Worm (Caenorhabditis elegans): ENCODE data around the gene ttr-8.
A peak's percentile ranks its signal among the peaks of the same experiment; 100 is the strongest.

ttr-8 gene

DNA sequence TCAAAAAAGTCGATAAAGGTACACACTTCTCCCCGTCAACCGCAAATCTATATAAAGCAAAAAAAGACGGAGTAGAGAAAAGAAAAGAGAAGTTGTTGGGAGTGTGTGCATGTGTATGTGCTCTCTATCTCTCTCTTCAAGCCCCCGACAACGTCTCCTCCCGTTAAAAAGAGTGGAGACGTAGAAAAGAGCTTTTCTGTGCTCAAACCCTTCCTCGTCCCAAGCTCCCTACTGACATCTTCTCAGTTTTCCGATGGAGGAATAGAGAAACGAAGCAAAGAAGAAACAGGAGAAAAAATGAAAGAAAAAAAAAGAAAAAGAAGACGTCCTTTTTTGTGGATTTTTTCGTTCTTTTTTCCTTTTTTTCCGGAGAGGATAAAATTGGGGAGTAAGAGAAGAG, 15.4 kb upstream of the ttr-8 start:
- no peak for TF ChIP-seq unc-62 (GFP tag; optimal IDR thresholded peaks at IDR 0.05)
- TF ChIP-seq nhr-77 (tag; optimal IDR thresholded peaks at IDR 0.05): no peak
- no peak for TF ChIP-seq egl-27 (tag; optimal IDR thresholded peaks at IDR 0.05)
- TF ChIP-seq nhr-6 (tag; optimal IDR thresholded peaks at IDR 0.05): no peak
- no peak for TF ChIP-seq lin-13 (GFP tag; optimal IDR thresholded peaks at IDR 0.05)
- no peak for TF ChIP-seq ztf-1 (GFP tag; conservative IDR thresholded peaks at IDR 0.05)
- TF ChIP-seq ztf-4 (tag; optimal IDR thresholded peaks at IDR 0.05): no peak
- TF ChIP-seq sma-9 (GFP tag; optimal IDR thresholded peaks at IDR 0.05): no peak
- TF ChIP-seq sma-9 (tag; optimal IDR thresholded peaks at IDR 0.05): no peak
- TF ChIP-seq mab-5 (tag; optimal IDR thresholded peaks at IDR 0.05): no peak
- TF ChIP-seq C34F6.9 (tag; optimal IDR thresholded peaks at IDR 0.05): peak; percentile 82
- TF ChIP-seq gmeb-1 (tag; optimal IDR thresholded peaks at IDR 0.05): no peak
- no peak for TF ChIP-seq skn-1 (tag; optimal IDR thresholded peaks at IDR 0.05)
- no peak for TF ChIP-seq sem-4 (tag; optimal IDR thresholded peaks at IDR 0.05)
- TF ChIP-seq crh-2 (tag; optimal IDR thresholded peaks at IDR 0.05): peak; percentile 40
- TF ChIP-seq nhr-237 (tag; optimal IDR thresholded peaks at IDR 0.05): no peak
- no peak for TF ChIP-seq nhr-12 (tag; optimal IDR thresholded peaks at IDR 0.05)
- no peak for TF ChIP-seq ceh-16 (tag; optimal IDR thresholded peaks at IDR 0.05)
- peak; percentile 52 for TF ChIP-seq nhr-129 (tag; optimal IDR thresholded peaks at IDR 0.05)
- TF ChIP-seq nhr-21 (tag; optimal IDR thresholded peaks at IDR 0.05): no peak
- no peak for TF ChIP-seq lin-39 (tag; optimal IDR thresholded peaks at IDR 0.05)
- peak in 1 of 2 experiments; percentile 66 for TF ChIP-seq lsy-2 (tag; optimal IDR thresholded peaks at IDR 0.05)
- TF ChIP-seq nhr-10 (tag; optimal IDR thresholded peaks at IDR 0.05): no peak
- TF ChIP-seq dmd-4 (tag; optimal IDR thresholded peaks at IDR 0.05): no peak
- no peak for TF ChIP-seq elt-3 (tag; optimal IDR thresholded peaks at IDR 0.05)
- TF ChIP-seq lin-11 (tag; optimal IDR thresholded peaks at IDR 0.05): peak; percentile 30
- no peak for TF ChIP-seq peb-1 (tag; optimal IDR thresholded peaks at IDR 0.05)
- TF ChIP-seq aly-2 (tag; optimal IDR thresholded peaks at IDR 0.05): no peak
- TF ChIP-seq nhr-25 (tag; optimal IDR thresholded peaks at IDR 0.05): no peak
- TF ChIP-seq zag-1 (tag; optimal IDR thresholded peaks at IDR 0.05): peak; percentile 29
- no peak for TF ChIP-seq blmp-1 (tag; optimal IDR thresholded peaks at IDR 0.05; ENCODE audit: insufficient read depth)
- TF ChIP-seq ceh-82 (tag; optimal IDR thresholded peaks at IDR 0.05): no peak
- no peak for TF ChIP-seq nhr-23 (tag; optimal IDR thresholded peaks at IDR 0.05)
- TF ChIP-seq F13H6.1 (tag; optimal IDR thresholded peaks at IDR 0.05): peak; percentile 30
- TF ChIP-seq mbf-1 (tag; optimal IDR thresholded peaks at IDR 0.05): no peak
- no peak for TF ChIP-seq sma-3 (GFP tag; optimal IDR thresholded peaks at IDR 0.05)
- TF ChIP-seq Y55F3AM.14 (GFP tag; optimal IDR thresholded peaks at IDR 0.05): peak; percentile 48
- no peak for TF ChIP-seq nhr-11 (tag; optimal IDR thresholded peaks at IDR 0.05)
- TF ChIP-seq snpc-4 (tag; optimal IDR thresholded peaks at IDR 0.05): peak; percentile 3
- no peak for TF ChIP-seq ama-1 (optimal IDR thresholded peaks at IDR 0.05)
- no peak for TF ChIP-seq mdl-1 (tag; optimal IDR thresholded peaks at IDR 0.05)
- TF ChIP-seq R02D3.7 (tag; optimal IDR thresholded peaks at IDR 0.05): no peak
- no peak for TF ChIP-seq alr-1 (tag; optimal IDR thresholded peaks at IDR 0.05)
- TF ChIP-seq elt-1 (tag; optimal IDR thresholded peaks at IDR 0.05): no peak
- TF ChIP-seq unc-39 (tag; optimal IDR thresholded peaks at IDR 0.05): no peak
- peak; percentile 89 for TF ChIP-seq unc-55 (GFP tag; optimal IDR thresholded peaks at IDR 0.05)
- no peak for TF ChIP-seq ztf-11 (tag; optimal IDR thresholded peaks at IDR 0.05)
- TF ChIP-seq fos-1 (tag; optimal IDR thresholded peaks at IDR 0.05): no peak

DNA sequence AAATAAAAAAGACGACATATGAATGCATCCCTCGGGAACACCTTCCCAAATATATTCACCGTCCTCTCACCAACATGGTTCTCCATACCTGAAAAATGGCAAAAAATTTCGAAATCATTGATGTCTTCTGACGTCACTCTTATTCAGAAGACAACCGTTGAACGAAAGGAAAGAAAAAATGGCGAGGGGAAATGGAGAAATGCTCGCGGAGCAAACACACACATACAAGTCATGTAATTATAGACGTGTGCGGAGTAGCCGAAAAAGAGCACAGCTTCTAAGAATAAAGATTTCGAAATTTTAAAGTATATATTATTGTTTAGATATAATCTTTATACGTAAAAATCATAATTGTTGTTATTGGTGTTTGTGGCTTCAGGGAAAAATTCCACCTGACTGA, 14.2 kb upstream of the ttr-8 start, which contains the start of gene mfsd-6:
Gene mfsd-6 (minus strand): TSS at position 88 of the 400 bp plus-strand sequence.
- TF ChIP-seq mbf-1 (tag; optimal IDR thresholded peaks at IDR 0.05) (no peak), nhr-11 (tag; optimal IDR thresholded peaks at IDR 0.05) (no peak), nhr-6 (tag; optimal IDR thresholded peaks at IDR 0.05) (no peak), lin-11 (tag; optimal IDR thresholded peaks at IDR 0.05) (no peak), lsy-2 (tag; optimal IDR thresholded peaks at IDR 0.05) (peak in 1 of 2 experiments; percentile 3), sma-9 (GFP tag; optimal IDR thresholded peaks at IDR 0.05) (peak; percentile 22), sma-9 (tag; optimal IDR thresholded peaks at IDR 0.05) (no peak), nhr-25 (tag; optimal IDR thresholded peaks at IDR 0.05) (no peak), C34F6.9 (tag; optimal IDR thresholded peaks at IDR 0.05) (peak; percentile 11), sma-3 (GFP tag; optimal IDR thresholded peaks at IDR 0.05) (no peak), mdl-1 (tag; optimal IDR thresholded peaks at IDR 0.05) (no peak), elt-1 (tag; optimal IDR thresholded peaks at IDR 0.05) (no peak), unc-55 (GFP tag; optimal IDR thresholded peaks at IDR 0.05) (no peak), crh-2 (tag; optimal IDR thresholded peaks at IDR 0.05) (peak; percentile 6)

Data from whole organism, L2 larva.